Worm (Caenorhabditis elegans) whole organism, young adult: ENCODE results near the gene vps-52.

Experiments used
- attf-3 ChIP-seq: fragments of 200-800 bp; sonication (Bioruptor generic); conservative IDR thresholded peaks from 2 replicates; pipeline ENCODE4 v1.3.6; 2022; ENCODE audit warnings: missing genetic modification reagents, missing genetic modification characterization, missing compliant biosample characterization
- ceh-58 ChIP-seq: fragments of 200-800 bp; sonication (Bioruptor generic); IDR thresholded peaks from 2 replicates; pipeline ENCODE4 v1.3.6; 2022; ENCODE audit warnings: missing genetic modification characterization, missing compliant biosample characterization
- hmg-20 ChIP-seq: fragments of 200-800 bp; sonication (Bioruptor generic); IDR thresholded peaks from 2 replicates; pipeline ENCODE4 v1.3.6; 2022; ENCODE audit warnings: missing genetic modification reagents, missing genetic modification characterization, missing compliant biosample characterization
- lsl-1 ChIP-seq: fragments of 200-800 bp; sonication (Bioruptor generic); optimal IDR thresholded peaks from 2 replicates; lab custom pipeline; 2018; ENCODE audit warnings: mild to moderate bottlenecking, missing genetic modification characterization, moderate library complexity, missing compliant biosample characterization
- mxl-1 ChIP-seq: sonication (generic microtip); optimal IDR thresholded peaks from 2 replicates; lab custom pipeline; 2016; ENCODE audit warnings: missing genetic modification characterization, missing compliant biosample characterization

The vps-52 gene

ce11 chrX:7614466-7614865 is 49.3 kb downstream of the vps-52 start (continued):
- TF ChIP-seq attf-3 (GFP tag; lab: Robert Waterston, UW) (no peak), hmg-20 (GFP tag; lab: Robert Waterston, UW) (no peak), lsl-1 (no peak), mxl-1 (tag; lab: Kevin White, UChicago) (no peak), ceh-58 (GFP tag; lab: Robert Waterston, UW) (no peak)
- TF ChIP-seq, all 124 proteins: peak for 0
